Worm (Caenorhabditis elegans): ENCODE results near the gene srj-55.

DNA sequence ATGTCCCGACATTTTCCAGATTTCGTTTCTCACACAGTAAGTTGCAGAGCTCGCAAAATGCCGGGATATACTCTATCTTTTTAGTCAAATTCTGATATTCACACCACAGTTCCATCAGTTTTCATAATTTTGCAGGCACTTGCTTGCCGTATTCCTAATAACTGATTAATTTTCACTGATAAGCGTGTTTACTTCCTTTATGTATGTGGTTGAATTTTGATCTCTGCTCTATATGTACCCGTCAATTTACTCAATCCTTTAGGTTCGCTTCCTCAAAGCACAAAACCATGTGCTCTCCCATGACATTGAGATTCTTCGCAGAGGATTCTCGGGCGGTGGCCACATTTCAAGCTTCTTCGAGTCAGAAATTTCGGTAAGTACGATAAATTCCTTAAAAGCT, 23.8 kb upstream of the srj-55 start:
- TF ChIP-seq fkh-3 (tag; optimal IDR thresholded peaks at IDR 0.05) = no peak
- no peak for TF ChIP-seq ama-1 (optimal IDR thresholded peaks at IDR 0.05)
- TF ChIP-seq ama-1 (GFP tag; optimal IDR thresholded peaks at IDR 0.05) = no peak
